Worm (Caenorhabditis elegans) whole organism, young adult: ENCODE results near the gene npp-20.
A peak's percentile ranks its signal among the peaks of the same experiment; 100 is the strongest.

ENCODE experiments used
- F23B12.7 ChIP-seq: sonication (generic microtip); optimal IDR thresholded peaks from 2 replicates; lab custom pipeline; 2017; ENCODE audit warnings: missing genetic modification characterization, mild to moderate bottlenecking, missing compliant biosample characterization, antibody characterized with exemption, moderate library complexity; ENCODE audit not compliant: insufficient read depth
- F33H1.4 ChIP-seq: fragments of 200-800 bp; sonication (Bioruptor generic); IDR thresholded peaks from 2 replicates; pipeline ENCODE4 v1.3.6; 2022; ENCODE audit warnings: missing genetic modification reagents, missing genetic modification characterization, missing compliant biosample characterization
- F39B2.1 ChIP-seq: fragments of 200-800 bp; sonication (Bioruptor generic); IDR thresholded peaks from 2 replicates; pipeline ENCODE4 v1.3.6; 2022; ENCODE audit warnings: missing genetic modification reagents, missing genetic modification characterization, missing compliant biosample characterization
- F52B5.7 ChIP-seq: sonication (generic microtip); optimal IDR thresholded peaks from 2 replicates; lab custom pipeline; 2016; ENCODE audit warnings: mild to moderate bottlenecking, missing genetic modification characterization, missing compliant biosample characterization
- F57A8.1 ChIP-seq: fragments of 200-800 bp; sonication (Bioruptor generic); optimal IDR thresholded peaks from 2 replicates; lab custom pipeline; 2018; ENCODE audit warnings: mild to moderate bottlenecking, missing genetic modification characterization, moderate library complexity, missing compliant biosample characterization
- K12H6.12 ChIP-seq: fragments of 200-800 bp; sonication (Bioruptor generic); optimal IDR thresholded peaks from 2 replicates; lab custom pipeline; 2018; ENCODE audit warnings: mild to moderate bottlenecking, missing genetic modification characterization, missing compliant biosample characterization
- T26A5.8 ChIP-seq: sonication (generic microtip); optimal IDR thresholded peaks from 2 replicates; lab custom pipeline; 2016; ENCODE audit warnings: missing genetic modification characterization, missing compliant biosample characterization
- Y56A3A.18 ChIP-seq: fragments of 200-800 bp; sonication (Bioruptor generic); IDR thresholded peaks from 2 replicates; pipeline ENCODE4 v1.3.6; 2022; ENCODE audit warnings: missing genetic modification reagents, missing genetic modification characterization, missing compliant biosample characterization
- Y67H2A.10 ChIP-seq: fragments of 200-800 bp; sonication (Bioruptor generic); conservative IDR thresholded peaks from 2 replicates; pipeline ENCODE4 v1.3.6; 2022; ENCODE audit warnings: missing genetic modification reagents, missing genetic modification characterization, missing compliant biosample characterization
- akir-1 ChIP-seq: fragments of 200-800 bp; sonication (Bioruptor generic); optimal IDR thresholded peaks from 2 replicates; lab custom pipeline; 2018; ENCODE audit warnings: mild to moderate bottlenecking, missing genetic modification characterization, moderate library complexity, missing compliant biosample characterization
- athp-1 ChIP-seq: sonication (generic microtip); optimal IDR thresholded peaks from 2 replicates; lab custom pipeline; 2017; ENCODE audit warnings: mild to moderate bottlenecking, missing genetic modification characterization, missing compliant biosample characterization
- attf-6 ChIP-seq: fragments of 200-800 bp; sonication (Bioruptor generic); IDR thresholded peaks from 2 replicates; pipeline ENCODE4 v1.3.6; 2022; ENCODE audit warnings: missing genetic modification reagents, missing genetic modification characterization, missing compliant biosample characterization
- bed-1 ChIP-seq: fragments of 200-800 bp; sonication (Bioruptor generic); IDR thresholded peaks from 2 replicates; pipeline ENCODE4 v1.3.6; 2022; ENCODE audit warnings: missing genetic modification reagents, missing genetic modification characterization, missing compliant biosample characterization
- ccch-3 ChIP-seq: fragments of 200-800 bp; sonication (Bioruptor generic); optimal IDR thresholded peaks from 2 replicates; lab custom pipeline; 2018; ENCODE audit warnings: mild to moderate bottlenecking, missing genetic modification characterization, missing compliant biosample characterization
- cebp-2 ChIP-seq: fragments of 200-800 bp; sonication (Bioruptor generic); IDR thresholded peaks from 2 replicates; pipeline ENCODE4 v1.3.6; 2022; ENCODE audit warnings: missing genetic modification characterization, missing compliant biosample characterization
- ceh-40 ChIP-seq: fragments of 200-800 bp; sonication (Bioruptor generic); IDR thresholded peaks from 2 replicates; pipeline ENCODE4 v1.3.6; 2022; ENCODE audit warnings: missing genetic modification characterization, missing compliant biosample characterization
- dpff-1 ChIP-seq: sonication (generic microtip); optimal IDR thresholded peaks from 2 replicates; lab custom pipeline; 2017; ENCODE audit warnings: mild to moderate bottlenecking, missing genetic modification characterization, missing compliant biosample characterization
- him-1 ChIP-seq: sonication (generic microtip); optimal IDR thresholded peaks from 2 replicates; lab custom pipeline; 2016; ENCODE audit warnings: missing genotype, missing genetic modification reagents, missing genetic modification characterization, missing compliant biosample characterization
- hlh-12 ChIP-seq: sonication (generic microtip); optimal IDR thresholded peaks from 2 replicates; lab custom pipeline; 2016; ENCODE audit warnings: missing genetic modification characterization, missing compliant biosample characterization
- hmg-1.2 ChIP-seq: fragments of 200-800 bp; sonication (Bioruptor generic); IDR thresholded peaks from 2 replicates; pipeline ENCODE4 v1.3.6; 2022; ENCODE audit warnings: missing genetic modification reagents, missing genetic modification characterization, missing compliant biosample characterization
- hmg-20 ChIP-seq: fragments of 200-800 bp; sonication (Bioruptor generic); IDR thresholded peaks from 2 replicates; pipeline ENCODE4 v1.3.6; 2022; ENCODE audit warnings: missing genetic modification reagents, missing genetic modification characterization, missing compliant biosample characterization
- hsf-1 ChIP-seq: fragments of 200-800 bp; sonication (Bioruptor generic); IDR thresholded peaks from 2 replicates; pipeline ENCODE4 v1.3.6; 2022; ENCODE audit warnings: missing genetic modification reagents, missing genetic modification characterization, missing compliant biosample characterization
- let-607 ChIP-seq, 2 experiments: fragments of 200-800 bp in 1 of 2; sonication (Bioruptor generic) in 1 of 2; sonication (generic microtip) in 1 of 2; optimal IDR thresholded peaks; 2 replicates each; lab custom pipeline; 2016 to 2018; ENCODE audit warnings: mild to moderate bottlenecking in 2 of 2, missing compliant biosample characterization in 2 of 2, missing genetic modification characterization in 2 of 2, moderate library complexity in 2 of 2, missing genotype in 1 of 2
- lin-26 ChIP-seq: fragments of 200-800 bp; sonication (Bioruptor generic); IDR thresholded peaks from 2 replicates; pipeline ENCODE4 v1.3.6; 2022; ENCODE audit warnings: missing genetic modification reagents, missing genetic modification characterization, missing compliant biosample characterization
- lin-35 ChIP-seq, 3 experiments: fragments of 150-350 bp in 2 of 3; sonication (generic microtip) in 1 of 3; optimal IDR thresholded peaks; 2 replicates each; lab custom pipeline; 2014 to 2018; ENCODE audit warnings: missing biosample characterization in 3 of 3, missing genetic modification characterization in 3 of 3, missing genetic modification reagents in 3 of 3
- lsy-27 ChIP-seq: sonication (generic microtip); optimal IDR thresholded peaks from 2 replicates; lab custom pipeline; 2017; ENCODE audit warnings: missing genetic modification characterization, mild to moderate bottlenecking, missing compliant biosample characterization, antibody characterized with exemption, missing genotype, borderline replicate concordance; ENCODE audit not compliant: insufficient read depth
- madf-3 ChIP-seq: fragments of 200-800 bp; sonication (Bioruptor generic); IDR thresholded peaks from 2 replicates; pipeline ENCODE4 v1.3.6; 2022; ENCODE audit warnings: missing genetic modification reagents, missing genetic modification characterization, missing compliant biosample characterization
- madf-6 ChIP-seq: fragments of 200-800 bp; sonication (Bioruptor generic); IDR thresholded peaks from 2 replicates; pipeline ENCODE4 v1.3.6; 2022; ENCODE audit warnings: missing genetic modification reagents, missing genetic modification characterization, missing compliant biosample characterization
- mcd-1 ChIP-seq: fragments of 200-800 bp; sonication (Bioruptor generic); IDR thresholded peaks from 2 replicates; pipeline ENCODE4 v1.3.6; 2022; ENCODE audit warnings: missing genetic modification reagents, missing genetic modification characterization, missing compliant biosample characterization
- mel-28 ChIP-seq: sonication (generic microtip); optimal IDR thresholded peaks from 2 replicates; lab custom pipeline; 2016; ENCODE audit warnings: borderline replicate concordance, mild to moderate bottlenecking, missing genetic modification characterization, missing compliant biosample characterization
- mes-4 ChIP-seq: sonication (generic microtip); optimal IDR thresholded peaks from 2 replicates; lab custom pipeline; 2016; ENCODE audit warnings: missing genotype, missing genetic modification characterization, missing compliant biosample characterization
- mxl-1 ChIP-seq: sonication (generic microtip); optimal IDR thresholded peaks from 2 replicates; lab custom pipeline; 2016; ENCODE audit warnings: missing genetic modification characterization, missing compliant biosample characterization
- nfyb-1 ChIP-seq: fragments of 200-800 bp; sonication (Bioruptor generic); IDR thresholded peaks from 2 replicates; pipeline ENCODE4 v1.3.6; 2022; ENCODE audit warnings: missing genetic modification reagents, missing genetic modification characterization, missing compliant biosample characterization
- nhr-179 ChIP-seq: sonication (generic microtip); optimal IDR thresholded peaks from 2 replicates; lab custom pipeline; 2016; ENCODE audit warnings: mild to moderate bottlenecking, missing genetic modification characterization, missing compliant biosample characterization
- nhr-27 ChIP-seq: fragments of 200-800 bp; sonication (Bioruptor generic); optimal IDR thresholded peaks from 2 replicates; lab custom pipeline; 2018; ENCODE audit warnings: mild to moderate bottlenecking, missing genetic modification characterization, moderate library complexity, missing compliant biosample characterization
- pbrm-1 ChIP-seq: fragments of 200-800 bp; sonication (Bioruptor generic); IDR thresholded peaks from 2 replicates; pipeline ENCODE4 v1.3.6; 2022; ENCODE audit warnings: missing genetic modification reagents, missing genetic modification characterization, missing compliant biosample characterization
- rcor-1 ChIP-seq: fragments of 200-800 bp; sonication (Bioruptor generic); IDR thresholded peaks from 2 replicates; pipeline ENCODE4 v1.3.6; 2022; ENCODE audit warnings: missing genetic modification reagents, missing genetic modification characterization, missing compliant biosample characterization
- rec-8 ChIP-seq, 2 experiments: sonication (generic microtip); optimal IDR thresholded peaks; 2 replicates each; lab custom pipeline; 2016; ENCODE audit warnings: mild to moderate bottlenecking in 2 of 2, missing genetic modification characterization in 2 of 2, missing genetic modification reagents in 2 of 2, missing genotype in 2 of 2, missing biosample characterization in 1 of 2, missing compliant biosample characterization in 1 of 2, moderate library complexity in 1 of 2
- repo-1 ChIP-seq: sonication (generic microtip); optimal IDR thresholded peaks from 2 replicates; lab custom pipeline; 2017; ENCODE audit warnings: mild to moderate bottlenecking, missing genetic modification characterization, missing compliant biosample characterization
- snpc-1.1 ChIP-seq: sonication (generic microtip); optimal IDR thresholded peaks from 2 replicates; lab custom pipeline; 2017; ENCODE audit warnings: missing genetic modification characterization, mild to moderate bottlenecking, missing compliant biosample characterization, antibody characterized with exemption, moderate library complexity, missing genotype, missing genetic modification reagents; ENCODE audit not compliant: insufficient read depth
- snpc-4 ChIP-seq, 5 experiments: fragments of 150-350 bp in 1 of 5; sonication (generic microtip) in 4 of 5; optimal IDR thresholded peaks; 2 replicates each; lab custom pipeline; 2014 to 2018; ENCODE audit warnings: missing genetic modification characterization in 5 of 5, missing biosample characterization in 3 of 5, antibody characterized with exemption in 2 of 5, mild to moderate bottlenecking in 2 of 5, missing compliant biosample characterization in 2 of 5, missing genotype in 2 of 5, moderate library complexity in 2 of 5, missing genetic modification reagents in 1 of 5
- sptf-2 ChIP-seq: fragments of 200-800 bp; sonication (Bioruptor generic); optimal IDR thresholded peaks from 2 replicates; lab custom pipeline; 2018; ENCODE audit warnings: mild to moderate bottlenecking, missing genetic modification characterization, missing compliant biosample characterization
- tbp1 ChIP-seq: fragments of 200-800 bp; sonication (Bioruptor generic); optimal IDR thresholded peaks from 2 replicates; lab custom pipeline; 2018; ENCODE audit warnings: mild to moderate bottlenecking, missing genetic modification characterization, missing compliant biosample characterization
- tbx-9 ChIP-seq: sonication (generic microtip); optimal IDR thresholded peaks from 2 replicates; lab custom pipeline; 2016; ENCODE audit warnings: borderline replicate concordance, missing genetic modification characterization, inconsistent platforms, missing compliant biosample characterization
- ztf-22 ChIP-seq: fragments of 200-800 bp; sonication (Bioruptor generic); optimal IDR thresholded peaks from 2 replicates; lab custom pipeline; 2018; ENCODE audit warnings: mild to moderate bottlenecking, missing genetic modification characterization, moderate library complexity, missing compliant biosample characterization
- ztf-28 ChIP-seq: fragments of 200-800 bp; sonication (Bioruptor generic); IDR thresholded peaks from 2 replicates; pipeline ENCODE4 v1.3.6; 2022; ENCODE audit warnings: missing genetic modification reagents, missing genetic modification characterization, missing compliant biosample characterization
- ztf-3 ChIP-seq: fragments of 200-800 bp; sonication (Bioruptor generic); optimal IDR thresholded peaks from 2 replicates; lab custom pipeline; 2018; ENCODE audit warnings: mild to moderate bottlenecking, missing genetic modification characterization, missing compliant biosample characterization

The npp-20 gene

ce11 chrIV:1514415-1514814 lies 18.6 kb upstream of the npp-20 start (continued):
- TF ChIP-seq madf-3 (GFP tag; lab: Robert Waterston, UW) (0 out of 2 replicates have a peak, but pooled peaks have one; percentile 63), rec-8 (tag; optimal IDR thresholded peaks at IDR 0.05; lab: Kevin White, UChicago) (peak in 1 of 2 experiments; percentile 25), ztf-28 (GFP tag; lab: Robert Waterston, UW) (no peak), nhr-27 (tag; lab: Kevin White, UChicago) (no peak), hlh-12 (tag; lab: Kevin White, UChicago) (no peak), nfyb-1 (GFP tag; lab: Robert Waterston, UW) (no peak), F23B12.7 (tag; lab: Kevin White, UChicago) (peak; percentile 47), hmg-1.2 (GFP tag; lab: Robert Waterston, UW) (peak; percentile 46), tbx-9 (no peak), K12H6.12 (tag; lab: Kevin White, UChicago) (no peak), F33H1.4 (GFP tag; lab: Robert Waterston, UW) (0 out of 2 replicates have a peak, but pooled peaks have one; percentile 27), tbp1 (GFP tag; lab: Kevin White, UChicago) (peak; percentile 88), lsy-27 (no peak), mel-28 (no peak), Y56A3A.18 (GFP tag; lab: Robert Waterston, UW) (no peak), lin-26 (GFP tag; lab: Robert Waterston, UW) (peak; percentile 85), snpc-4 (GFP tag; optimal IDR thresholded peaks at IDR 0.05; lab: Kevin White, UChicago) (no peak), snpc-4 (tag; optimal IDR thresholded peaks at IDR 0.05; lab: Kevin White, UChicago) (peak in 1 of 4 experiments; percentile 12), ceh-40 (GFP tag; lab: Robert Waterston, UW) (no peak), ztf-22 (GFP tag; lab: Kevin White, UChicago) (no peak), hsf-1 (GFP tag; lab: Robert Waterston, UW) (no peak), ztf-3 (no peak), F52B5.7 (no peak), bed-1 (no peak), hmg-20 (GFP tag; lab: Robert Waterston, UW) (no peak), snpc-1.1 (tag; lab: Kevin White, UChicago) (peak; percentile 27), madf-6 (GFP tag; lab: Robert Waterston, UW) (0 out of 2 replicates have a peak, but pooled peaks have one; percentile 31), attf-6 (GFP tag; lab: Robert Waterston, UW) (no peak), F57A8.1 (GFP tag; lab: Kevin White, UChicago) (no peak), athp-1 (tag; lab: Kevin White, UChicago) (no peak), him-1 (peak; percentile 83), dpff-1 (tag; lab: Kevin White, UChicago) (no peak), lin-35 (GFP tag; optimal IDR thresholded peaks at IDR 0.05; lab: Kevin White, UChicago) (no peak), T26A5.8 (tag; lab: Kevin White, UChicago) (no peak), ccch-3 (GFP tag; lab: Kevin White, UChicago) (no peak), pbrm-1 (no peak), mes-4 (tag; lab: Kevin White, UChicago) (no peak), Y67H2A.10 (no peak), repo-1 (no peak), akir-1 (GFP tag; lab: Kevin White, UChicago) (no peak), cebp-2 (GFP tag; lab: Robert Waterston, UW) (no peak), sptf-2 (no peak), mcd-1 (peak; percentile 37; the same call in 1 of the 2 replicates), let-607 (tag; optimal IDR thresholded peaks at IDR 0.05; lab: Kevin White, UChicago) (no peak), mxl-1 (tag; lab: Kevin White, UChicago) (peak; percentile 21), nhr-179 (tag; lab: Kevin White, UChicago) (no peak), rcor-1 (GFP tag; lab: Robert Waterston, UW) (0 out of 2 replicates have a peak, but pooled peaks have one; percentile 27), F39B2.1 (GFP tag; lab: Robert Waterston, UW) (no peak)
